Worm (Caenorhabditis elegans) whole organism, young adult: ENCODE results near the gene T23F11.6.

Experiments used
- B0261.1 ChIP-seq: sonication (generic microtip); optimal IDR thresholded peaks from 2 replicates; lab custom pipeline; 2016; ENCODE audit warnings: mild to moderate bottlenecking, missing genetic modification characterization, moderate library complexity, missing compliant biosample characterization
- F37B4.10 ChIP-seq: fragments of 200-800 bp; sonication (Bioruptor generic); IDR thresholded peaks from 2 replicates; pipeline ENCODE4 v1.3.6; 2022; ENCODE audit warnings: missing genetic modification characterization, missing compliant biosample characterization
- F39B2.1 ChIP-seq: fragments of 200-800 bp; sonication (Bioruptor generic); IDR thresholded peaks from 2 replicates; pipeline ENCODE4 v1.3.6; 2022; ENCODE audit warnings: missing genetic modification reagents, missing genetic modification characterization, missing compliant biosample characterization
- F57C9.4 ChIP-seq: sonication (generic microtip); optimal IDR thresholded peaks from 2 replicates; lab custom pipeline; 2017; ENCODE audit warnings: mild to moderate bottlenecking, missing genetic modification characterization, missing compliant biosample characterization
- K11D2.4 ChIP-seq: fragments of 200-800 bp; sonication (Bioruptor generic); IDR thresholded peaks from 2 replicates; pipeline ENCODE4 v1.3.6; 2022; ENCODE audit warnings: missing genetic modification reagents, missing genetic modification characterization, missing compliant biosample characterization
- K12H6.12 ChIP-seq: fragments of 200-800 bp; sonication (Bioruptor generic); optimal IDR thresholded peaks from 2 replicates; lab custom pipeline; 2018; ENCODE audit warnings: mild to moderate bottlenecking, missing genetic modification characterization, missing compliant biosample characterization
- akir-1 ChIP-seq: fragments of 200-800 bp; sonication (Bioruptor generic); optimal IDR thresholded peaks from 2 replicates; lab custom pipeline; 2018; ENCODE audit warnings: mild to moderate bottlenecking, missing genetic modification characterization, moderate library complexity, missing compliant biosample characterization
- aptf-2 ChIP-seq: fragments of 200-800 bp; sonication (Bioruptor generic); conservative IDR thresholded peaks from 2 replicates; pipeline ENCODE4 v1.3.6; 2022; ENCODE audit warnings: missing genetic modification reagents, missing genetic modification characterization, missing compliant biosample characterization
- attf-5 ChIP-seq: fragments of 200-800 bp; sonication (Bioruptor generic); optimal IDR thresholded peaks from 2 replicates; lab custom pipeline; 2018; ENCODE audit warnings: mild to moderate bottlenecking, missing genetic modification characterization, missing compliant biosample characterization
- cebp-2 ChIP-seq: fragments of 200-800 bp; sonication (Bioruptor generic); IDR thresholded peaks from 2 replicates; pipeline ENCODE4 v1.3.6; 2022; ENCODE audit warnings: missing genetic modification characterization, missing compliant biosample characterization
- ceh-100 ChIP-seq: fragments of 200-800 bp; sonication (Bioruptor generic); IDR thresholded peaks from 2 replicates; pipeline ENCODE4 v1.3.6; 2022; ENCODE audit warnings: missing genetic modification reagents, missing genetic modification characterization, missing compliant biosample characterization
- ceh-27 ChIP-seq: fragments of 200-800 bp; sonication (Bioruptor generic); optimal IDR thresholded peaks from 2 replicates; lab custom pipeline; 2018; ENCODE audit warnings: mild to moderate bottlenecking, missing genetic modification characterization, moderate library complexity, missing compliant biosample characterization
- die-1 ChIP-seq: sonication (generic microtip); optimal IDR thresholded peaks from 2 replicates; lab custom pipeline; 2016; ENCODE audit warnings: missing genotype, mild to moderate bottlenecking, missing genetic modification characterization, missing compliant biosample characterization
- dpff-1 ChIP-seq: sonication (generic microtip); optimal IDR thresholded peaks from 2 replicates; lab custom pipeline; 2017; ENCODE audit warnings: mild to moderate bottlenecking, missing genetic modification characterization, missing compliant biosample characterization
- efl-1 ChIP-seq: fragments of 150-350 bp; optimal IDR thresholded peaks from 2 replicates; lab custom pipeline; 2014; ENCODE audit warnings: missing biosample characterization, missing genetic modification reagents, missing genetic modification characterization
- egrh-3 ChIP-seq: fragments of 200-800 bp; sonication (Bioruptor generic); IDR thresholded peaks from 2 replicates; pipeline ENCODE4 v1.3.6; 2022; ENCODE audit warnings: missing genetic modification reagents, missing genetic modification characterization, missing compliant biosample characterization
- ets-4 ChIP-seq: fragments of 200-800 bp; sonication (Bioruptor generic); optimal IDR thresholded peaks from 2 replicates; lab custom pipeline; 2018; ENCODE audit warnings: mild to moderate bottlenecking, missing genetic modification characterization, missing compliant biosample characterization
- fkh-3 ChIP-seq: sonication (generic microtip); optimal IDR thresholded peaks from 2 replicates; lab custom pipeline; 2016; ENCODE audit warnings: mild to moderate bottlenecking, missing genetic modification characterization, missing compliant biosample characterization
- hlh-26 ChIP-seq: fragments of 200-800 bp; sonication (Bioruptor generic); conservative IDR thresholded peaks from 2 replicates; pipeline ENCODE4 v1.3.6; 2022; ENCODE audit warnings: missing genetic modification reagents, missing genetic modification characterization, missing compliant biosample characterization
- hmg-1.2 ChIP-seq: fragments of 200-800 bp; sonication (Bioruptor generic); IDR thresholded peaks from 2 replicates; pipeline ENCODE4 v1.3.6; 2022; ENCODE audit warnings: missing genetic modification reagents, missing genetic modification characterization, missing compliant biosample characterization
- hmg-20 ChIP-seq: fragments of 200-800 bp; sonication (Bioruptor generic); IDR thresholded peaks from 2 replicates; pipeline ENCODE4 v1.3.6; 2022; ENCODE audit warnings: missing genetic modification reagents, missing genetic modification characterization, missing compliant biosample characterization
- let-526 ChIP-seq: fragments of 200-800 bp; sonication (Bioruptor generic); IDR thresholded peaks from 2 replicates; pipeline ENCODE4 v1.3.6; 2022; ENCODE audit warnings: missing genetic modification reagents, missing genetic modification characterization, missing compliant biosample characterization
- lin-35 ChIP-seq, 3 experiments: fragments of 150-350 bp in 2 of 3; sonication (generic microtip) in 1 of 3; optimal IDR thresholded peaks; 2 replicates each; lab custom pipeline; 2014 to 2018; ENCODE audit warnings: missing biosample characterization in 3 of 3, missing genetic modification characterization in 3 of 3, missing genetic modification reagents in 3 of 3
- lsl-1 ChIP-seq: fragments of 200-800 bp; sonication (Bioruptor generic); optimal IDR thresholded peaks from 2 replicates; lab custom pipeline; 2018; ENCODE audit warnings: mild to moderate bottlenecking, missing genetic modification characterization, moderate library complexity, missing compliant biosample characterization
- lsy-27 ChIP-seq: sonication (generic microtip); optimal IDR thresholded peaks from 2 replicates; lab custom pipeline; 2017; ENCODE audit warnings: missing genetic modification characterization, mild to moderate bottlenecking, missing compliant biosample characterization, antibody characterized with exemption, missing genotype, borderline replicate concordance; ENCODE audit not compliant: insufficient read depth
- madf-3 ChIP-seq: fragments of 200-800 bp; sonication (Bioruptor generic); IDR thresholded peaks from 2 replicates; pipeline ENCODE4 v1.3.6; 2022; ENCODE audit warnings: missing genetic modification reagents, missing genetic modification characterization, missing compliant biosample characterization
- madf-8 ChIP-seq: fragments of 200-800 bp; sonication (Bioruptor generic); conservative IDR thresholded peaks from 2 replicates; pipeline ENCODE4 v1.3.6; 2022; ENCODE audit warnings: missing genetic modification reagents, missing genetic modification characterization, missing compliant biosample characterization
- mel-28 ChIP-seq: sonication (generic microtip); optimal IDR thresholded peaks from 2 replicates; lab custom pipeline; 2016; ENCODE audit warnings: borderline replicate concordance, mild to moderate bottlenecking, missing genetic modification characterization, missing compliant biosample characterization
- nfya-1 ChIP-seq: sonication (generic microtip); optimal IDR thresholded peaks from 2 replicates; lab custom pipeline; 2017; ENCODE audit warnings: antibody characterized with exemption, missing compliant biosample characterization, missing genetic modification characterization, borderline replicate concordance; ENCODE audit not compliant: insufficient read depth
- nhr-80 ChIP-seq: sonication (generic microtip); optimal IDR thresholded peaks from 2 replicates; lab custom pipeline; 2016; ENCODE audit warnings: missing genetic modification characterization, missing compliant biosample characterization
- nhr-90 ChIP-seq: sonication (generic microtip); optimal IDR thresholded peaks from 2 replicates; lab custom pipeline; 2016; ENCODE audit warnings: missing genotype, mild to moderate bottlenecking, missing genetic modification characterization, missing compliant biosample characterization
- pha-4 ChIP-seq: fragments of 150-350 bp; sonication (generic microtip); optimal IDR thresholded peaks from 2 replicates; lab custom pipeline; 2014; ENCODE audit warnings: missing biosample characterization, missing genetic modification reagents, missing genetic modification characterization
- rpc-1 ChIP-seq, 2 experiments: fragments of 150-350 bp in 1 of 2; sonication (generic microtip) in 1 of 2; optimal IDR thresholded peaks; 2 replicates each; lab custom pipeline; 2014 to 2018; ENCODE audit warnings: missing biosample characterization in 1 of 2, missing genetic modification characterization in 1 of 2, missing genetic modification reagents in 1 of 2, missing genotype in 1 of 2
- snpc-1.1 ChIP-seq: sonication (generic microtip); optimal IDR thresholded peaks from 2 replicates; lab custom pipeline; 2017; ENCODE audit warnings: missing genetic modification characterization, mild to moderate bottlenecking, missing compliant biosample characterization, antibody characterized with exemption, moderate library complexity, missing genotype, missing genetic modification reagents; ENCODE audit not compliant: insufficient read depth
- snpc-1.3 ChIP-seq: sonication (generic microtip); optimal IDR thresholded peaks from 2 replicates; lab custom pipeline; 2017; ENCODE audit warnings: missing genetic modification characterization, mild to moderate bottlenecking, missing compliant biosample characterization, antibody characterized with exemption, moderate library complexity, missing genotype, missing genetic modification reagents; ENCODE audit not compliant: insufficient read depth
- snpc-3.4 ChIP-seq: sonication (generic microtip); optimal IDR thresholded peaks from 2 replicates; lab custom pipeline; 2017; ENCODE audit warnings: missing genetic modification characterization, mild to moderate bottlenecking, missing compliant biosample characterization, antibody characterized with exemption, moderate library complexity, missing genotype, missing genetic modification reagents
- snpc-4 ChIP-seq, 5 experiments: fragments of 150-350 bp in 1 of 5; sonication (generic microtip) in 4 of 5; optimal IDR thresholded peaks; 2 replicates each; lab custom pipeline; 2014 to 2018; ENCODE audit warnings: missing genetic modification characterization in 5 of 5, missing biosample characterization in 3 of 5, antibody characterized with exemption in 2 of 5, mild to moderate bottlenecking in 2 of 5, missing compliant biosample characterization in 2 of 5, missing genotype in 2 of 5, moderate library complexity in 2 of 5, missing genetic modification reagents in 1 of 5
- somi-1 ChIP-seq: fragments of 200-800 bp; sonication (Bioruptor generic); optimal IDR thresholded peaks from 2 replicates; lab custom pipeline; 2018; ENCODE audit warnings: mild to moderate bottlenecking, missing genetic modification characterization, missing compliant biosample characterization
- tlf-1 ChIP-seq: fragments of 200-800 bp; sonication (Bioruptor generic); optimal IDR thresholded peaks from 2 replicates; lab custom pipeline; 2018; ENCODE audit warnings: mild to moderate bottlenecking, missing genetic modification characterization, missing compliant biosample characterization
- zim-3 ChIP-seq: sonication (generic microtip); optimal IDR thresholded peaks from 2 replicates; lab custom pipeline; 2017; ENCODE audit warnings: mild to moderate bottlenecking, missing genetic modification characterization, moderate library complexity, missing compliant biosample characterization
- ztf-22 ChIP-seq: fragments of 200-800 bp; sonication (Bioruptor generic); optimal IDR thresholded peaks from 2 replicates; lab custom pipeline; 2018; ENCODE audit warnings: mild to moderate bottlenecking, missing genetic modification characterization, moderate library complexity, missing compliant biosample characterization
- ztf-25 ChIP-seq: fragments of 200-800 bp; sonication (Bioruptor generic); IDR thresholded peaks from 2 replicates; pipeline ENCODE4 v1.3.6; 2022; ENCODE audit warnings: missing genetic modification reagents, missing genetic modification characterization, missing compliant biosample characterization
- ztf-28 ChIP-seq: fragments of 200-800 bp; sonication (Bioruptor generic); IDR thresholded peaks from 2 replicates; pipeline ENCODE4 v1.3.6; 2022; ENCODE audit warnings: missing genetic modification reagents, missing genetic modification characterization, missing compliant biosample characterization
- ztf-3 ChIP-seq: fragments of 200-800 bp; sonication (Bioruptor generic); optimal IDR thresholded peaks from 2 replicates; lab custom pipeline; 2018; ENCODE audit warnings: mild to moderate bottlenecking, missing genetic modification characterization, missing compliant biosample characterization
- ztf-6 ChIP-seq: fragments of 200-800 bp; sonication (Bioruptor generic); IDR thresholded peaks from 2 replicates; pipeline ENCODE4 v1.3.6; 2022; ENCODE audit warnings: missing genetic modification reagents, missing genetic modification characterization, missing compliant biosample characterization

The T23F11.6 gene

ce11 chrIII:4689595-4689994 is 41.9 kb upstream of the T23F11.6 start (continued):
- peak; percentile 94 for TF ChIP-seq zim-3 (tag; lab: Kevin White, UChicago)
- TF ChIP-seq ceh-27 (GFP tag; lab: Kevin White, UChicago), result peak; percentile 88
- peak; percentile 53 for TF ChIP-seq ztf-22 (GFP tag; lab: Kevin White, UChicago)
- TF ChIP-seq F39B2.1 (GFP tag; lab: Robert Waterston, UW), result 0 out of 2 replicates have a peak, but pooled peaks have one; percentile 7
- peak; percentile 71 for TF ChIP-seq hmg-1.2 (GFP tag; lab: Robert Waterston, UW)
- no peak for TF ChIP-seq nfya-1
- peak; percentile 91 for TF ChIP-seq rpc-1 (optimal IDR thresholded peaks at IDR 0.05; lab: Kevin White, UChicago)
- TF ChIP-seq rpc-1 (tag; optimal IDR thresholded peaks at IDR 0.05; lab: Kevin White, UChicago), result peak; percentile 100
- TF ChIP-seq dpff-1, result no peak
- TF ChIP-seq madf-8, result peak; percentile 41; the same call in 1 of the 2 replicates
- peak; percentile 71 for TF ChIP-seq tlf-1 (GFP tag; lab: Kevin White, UChicago)
- TF ChIP-seq nhr-80 (tag; lab: Kevin White, UChicago), result peak; percentile 70
- TF ChIP-seq mel-28, result no peak
- TF ChIP-seq K11D2.4 (GFP tag; lab: Robert Waterston, UW), result peak; percentile 65; the same call in 1 of the 2 replicates
- 0 out of 2 replicates have a peak, but pooled peaks have one; percentile 71 for TF ChIP-seq F37B4.10 (GFP tag; lab: Robert Waterston, UW)
- peak; percentile 77 for TF ChIP-seq ets-4 (GFP tag; lab: Kevin White, UChicago)
- no peak for TF ChIP-seq madf-3 (GFP tag; lab: Robert Waterston, UW)
- peak; percentile 74; the same call in 1 of the 2 replicates for TF ChIP-seq let-526 (GFP tag; lab: Robert Waterston, UW)
- TF ChIP-seq ztf-3 (GFP tag; lab: Kevin White, UChicago), result peak; percentile 36
- peak; percentile 61 for TF ChIP-seq K12H6.12 (tag; lab: Kevin White, UChicago)
- TF ChIP-seq ztf-25 (GFP tag; lab: Robert Waterston, UW), result peak; percentile 88; the same call in 1 of the 2 replicates
- TF ChIP-seq somi-1 (GFP tag; lab: Kevin White, UChicago), result peak; percentile 51
- TF ChIP-seq akir-1 (GFP tag; lab: Kevin White, UChicago), result peak; percentile 44
- TF ChIP-seq hlh-26 (GFP tag; lab: Robert Waterston, UW), result no peak
- TF ChIP-seq lsy-27 (tag; lab: Kevin White, UChicago), result peak; percentile 70
- peak; percentile 78 for TF ChIP-seq snpc-4 (GFP tag; optimal IDR thresholded peaks at IDR 0.05; lab: Kevin White, UChicago)
- peak in 3 of 4 experiments; percentile 2 to 66 (median 42) for TF ChIP-seq snpc-4 (tag; optimal IDR thresholded peaks at IDR 0.05; lab: Kevin White, UChicago)
- TF ChIP-seq attf-5 (GFP tag; lab: Kevin White, UChicago), result peak; percentile 81
- TF ChIP-seq B0261.1 (tag; lab: Kevin White, UChicago), result peak; percentile 94
- TF ChIP-seq efl-1 (GFP tag; lab: Kevin White, UChicago), result peak; percentile 40
- peak; percentile 98 for TF ChIP-seq nhr-90 (tag; lab: Kevin White, UChicago)
- TF ChIP-seq cebp-2 (GFP tag; lab: Robert Waterston, UW), result peak; percentile 96
- TF ChIP-seq pha-4, result peak; percentile 47
- TF ChIP-seq snpc-1.3 (tag; lab: Kevin White, UChicago), result peak; percentile 92
- peak; percentile 28; the same call in 1 of the 2 replicates for TF ChIP-seq egrh-3 (GFP tag; lab: Robert Waterston, UW)
- TF ChIP-seq ztf-28, result peak; percentile 91
- 0 out of 2 replicates have a peak, but pooled peaks have one; percentile 28 for TF ChIP-seq ceh-100
- no peak for TF ChIP-seq aptf-2 (GFP tag; lab: Robert Waterston, UW)
- TF ChIP-seq snpc-1.1 (tag; lab: Kevin White, UChicago), result peak; percentile 69
- 0 out of 2 replicates have a peak, but pooled peaks have one; percentile 59 for TF ChIP-seq hmg-20 (GFP tag; lab: Robert Waterston, UW)
- peak; percentile 67 for TF ChIP-seq lsl-1
- no peak for TF ChIP-seq fkh-3
- TF ChIP-seq lin-35 (GFP tag; optimal IDR thresholded peaks at IDR 0.05; lab: Kevin White, UChicago), result peak in 1 of 3 experiments; percentile 75
- peak; percentile 64 for TF ChIP-seq F57C9.4 (tag; lab: Kevin White, UChicago)
- TF ChIP-seq ztf-6 (GFP tag; lab: Robert Waterston, UW), result no peak
- peak; percentile 91 for TF ChIP-seq snpc-3.4 (tag; lab: Kevin White, UChicago)
- peak; percentile 95 for TF ChIP-seq die-1 (tag; lab: Kevin White, UChicago)
